Fruit fly (Drosophila melanogaster) whole organism, embryonic: Measurements from ENCODE around the gene dsf.

Experiments
- Ada2b ChIP-seq: fragments of 200-800 bp; sonication (Bioruptor generic); IDR thresholded peaks from 2 replicates; pipeline ENCODE4 v1.3.6; 2022; ENCODE audit warnings: missing biosample characterization, missing genetic modification characterization
- C15 ChIP-seq: fragments of 200-800 bp; sonication (Bioruptor generic); IDR thresholded peaks from 3 replicates; pipeline ENCODE4 v1.3.6; 2022; ENCODE audit warnings: missing biosample characterization, missing genetic modification characterization
- CG10959 ChIP-seq: fragments of 200-800 bp; sonication (Bioruptor generic); IDR thresholded peaks from 2 replicates; pipeline ENCODE4 v1.3.6; 2022; ENCODE audit warnings: missing biosample characterization, missing genetic modification characterization
- CG11093 ChIP-seq: fragments of 200-800 bp; sonication (Bioruptor generic); IDR thresholded peaks from 3 replicates; pipeline ENCODE4 v1.3.6; 2022; ENCODE audit warnings: missing biosample characterization, missing genetic modification characterization
- CG12236 ChIP-seq: fragments of 200-800 bp; sonication (Bioruptor generic); optimal IDR thresholded peaks from 2 replicates; lab custom pipeline; 2016; ENCODE audit warnings: missing biosample characterization, missing genetic modification characterization
- CG1602 ChIP-seq: fragments of 200-800 bp; sonication (Bioruptor generic); optimal IDR thresholded peaks from 3 replicates; lab custom pipeline; 2016; ENCODE audit warnings: missing biosample characterization, missing genetic modification characterization
- CG17186 ChIP-seq: fragments of 200-800 bp; sonication (Bioruptor generic); optimal IDR thresholded peaks from 3 replicates; lab custom pipeline; 2017; ENCODE audit warnings: missing biosample characterization, missing genetic modification reagents, missing genetic modification characterization
- CG18599 ChIP-seq: fragments of 200-800 bp; sonication (Bioruptor generic); optimal IDR thresholded peaks from 3 replicates; lab custom pipeline; 2017; ENCODE audit warnings: missing biosample characterization, missing genetic modification characterization, mild to moderate bottlenecking, moderate library complexity, missing genetic modification reagents
- CG2712 ChIP-seq: fragments of 200-800 bp; optimal IDR thresholded peaks from 3 replicates; lab custom pipeline; 2019; ENCODE audit warnings: missing biosample characterization, mild to moderate bottlenecking, missing genetic modification characterization, moderate library complexity
- CG30020 ChIP-seq: fragments of 200-800 bp; optimal IDR thresholded peaks from 2 replicates; lab custom pipeline; 2019; ENCODE audit warnings: missing biosample characterization, mild to moderate bottlenecking, missing genetic modification characterization, moderate library complexity
- CG30403 ChIP-seq: fragments of 200-800 bp; sonication (Bioruptor generic); optimal IDR thresholded peaks from 3 replicates; lab custom pipeline; 2016; ENCODE audit warnings: missing biosample characterization, missing genetic modification characterization
- CG3847 ChIP-seq: fragments of 200-800 bp; sonication (Bioruptor generic); IDR thresholded peaks from 2 replicates; pipeline ENCODE4 v1.3.6; 2022; ENCODE audit warnings: missing biosample characterization, missing genetic modification characterization
- CG3995 ChIP-seq: fragments of 200-800 bp; sonication (Bioruptor generic); optimal IDR thresholded peaks from 3 replicates; lab custom pipeline; 2016; ENCODE audit warnings: missing biosample characterization, missing genetic modification characterization
- CG42726 ChIP-seq: fragments of 200-800 bp; sonication (Bioruptor generic); IDR thresholded peaks from 2 replicates; pipeline ENCODE4 v1.3.6; 2022; ENCODE audit warnings: missing biosample characterization, missing genetic modification characterization; ENCODE audit not compliant: partially characterized antibody
- CG7963 ChIP-seq: fragments of 200-800 bp; sonication (Bioruptor generic); IDR thresholded peaks from 3 replicates; pipeline ENCODE4 v1.3.6; 2022; ENCODE audit warnings: missing biosample characterization, missing genetic modification characterization; ENCODE audit not compliant: partially characterized antibody
- CG8281 ChIP-seq: fragments of 200-800 bp; sonication (Bioruptor generic); optimal IDR thresholded peaks from 2 replicates; lab custom pipeline; 2018; ENCODE audit warnings: missing biosample characterization, mild to moderate bottlenecking, missing genetic modification characterization, moderate library complexity
- CG8290 ChIP-seq, 3 experiments: fragments of 200-800 bp; sonication (Bioruptor generic); optimal IDR thresholded peaks; 2 replicates each; lab custom pipeline; 2016 to 2019; ENCODE audit warnings: missing biosample characterization in 3 of 3, missing genetic modification characterization in 3 of 3, mild to moderate bottlenecking in 2 of 3, moderate library complexity in 1 of 3
- CG9727 ChIP-seq: fragments of 200-800 bp; sonication (Bioruptor generic); optimal IDR thresholded peaks from 3 replicates; lab custom pipeline; 2017; ENCODE audit warnings: missing biosample characterization, mild to moderate bottlenecking, missing genetic modification characterization
- CG9876 ChIP-seq: fragments of 200-800 bp; sonication (Bioruptor generic); optimal IDR thresholded peaks from 2 replicates; lab custom pipeline; 2016; ENCODE audit warnings: missing biosample characterization, missing genetic modification characterization
- Dad ChIP-seq: fragments of 200-800 bp; sonication (Bioruptor generic); optimal IDR thresholded peaks from 3 replicates; lab custom pipeline; 2016; ENCODE audit warnings: missing biosample characterization, missing genetic modification characterization
- Dp ChIP-seq: fragments of 200-800 bp; sonication (Bioruptor generic); optimal IDR thresholded peaks from 2 replicates; lab custom pipeline; 2018; ENCODE audit warnings: missing biosample characterization, mild to moderate bottlenecking, missing genetic modification characterization, moderate library complexity
- Fer1 ChIP-seq: fragments of 200-800 bp; sonication (Bioruptor generic); optimal IDR thresholded peaks from 2 replicates; lab custom pipeline; 2017; ENCODE audit warnings: missing biosample characterization, mild to moderate bottlenecking, missing genetic modification characterization
- HLH3B ChIP-seq: fragments of 200-800 bp; sonication (Bioruptor generic); IDR thresholded peaks from 2 replicates; pipeline ENCODE4 v1.3.6; 2022; ENCODE audit warnings: missing biosample characterization, missing genetic modification characterization
- HLH4C ChIP-seq: fragments of 200-800 bp; sonication (Bioruptor generic); IDR thresholded peaks from 3 replicates; pipeline ENCODE4 v1.3.6; 2022; ENCODE audit warnings: missing biosample characterization, missing genetic modification characterization; ENCODE audit not compliant: partially characterized antibody
- Kr ChIP-seq: fragments of 200-800 bp; sonication (Bioruptor generic); optimal IDR thresholded peaks from 2 replicates; lab custom pipeline; 2017; ENCODE audit warnings: missing biosample characterization, mild to moderate bottlenecking, missing genetic modification characterization
- Lhr ChIP-seq: fragments of 200-800 bp; sonication (Bioruptor generic); optimal IDR thresholded peaks from 3 replicates; lab custom pipeline; 2017; ENCODE audit warnings: mild to moderate bottlenecking, missing biosample characterization, missing genetic modification reagents, missing genetic modification characterization
- Nf-YB ChIP-seq: fragments of 200-800 bp; sonication (Bioruptor generic); optimal IDR thresholded peaks from 3 replicates; lab custom pipeline; 2019; ENCODE audit warnings: missing biosample characterization, mild to moderate bottlenecking, missing genetic modification characterization, moderate library complexity
- Xbp1 ChIP-seq: fragments of 200-800 bp; sonication (Bioruptor generic); optimal IDR thresholded peaks from 3 replicates; lab custom pipeline; 2016; ENCODE audit warnings: missing biosample characterization, mild to moderate bottlenecking, missing genetic modification characterization
- amos ChIP-seq: fragments of 200-800 bp; sonication (Bioruptor generic); IDR thresholded peaks from 2 replicates; pipeline ENCODE4 v1.3.6; 2022; ENCODE audit warnings: missing biosample characterization, missing genetic modification characterization; ENCODE audit not compliant: partially characterized antibody
- ase ChIP-seq: fragments of 200-800 bp; sonication (Bioruptor generic); IDR thresholded peaks from 3 replicates; pipeline ENCODE4 v1.3.6; 2022; ENCODE audit warnings: missing biosample characterization, missing genetic modification characterization
- bab2 ChIP-seq: fragments of 200-800 bp; sonication (Bioruptor generic); optimal IDR thresholded peaks from 2 replicates; lab custom pipeline; 2016; ENCODE audit warnings: missing biosample characterization, missing genetic modification characterization
- bbx ChIP-seq: fragments of 200-800 bp; sonication (Bioruptor generic); IDR thresholded peaks from 2 replicates; pipeline ENCODE4 v1.3.6; 2022; ENCODE audit warnings: missing biosample characterization, missing genetic modification characterization; ENCODE audit not compliant: partially characterized antibody
- cato ChIP-seq: fragments of 200-800 bp; sonication (Bioruptor generic); optimal IDR thresholded peaks from 2 replicates; lab custom pipeline; 2016; ENCODE audit warnings: missing biosample characterization, missing genetic modification characterization, borderline replicate concordance
- chif ChIP-seq, 2 experiments: fragments of 200-800 bp; sonication (Bioruptor generic); optimal IDR thresholded peaks; 3 replicates each; lab custom pipeline; 2016; ENCODE audit warnings: missing biosample characterization in 2 of 2, missing genetic modification characterization in 2 of 2
- chinmo ChIP-seq: fragments of 200-800 bp; sonication (Bioruptor generic); IDR thresholded peaks from 4 replicates; pipeline ENCODE4 v1.3.6; 2022; ENCODE audit warnings: missing biosample characterization, missing genetic modification characterization; ENCODE audit not compliant: partially characterized antibody
- croc ChIP-seq: fragments of 200-800 bp; sonication (Bioruptor generic); conservative IDR thresholded peaks from 3 replicates; pipeline ENCODE4 v1.3.6; 2022; ENCODE audit warnings: missing biosample characterization, missing genetic modification characterization
- da ChIP-seq: fragments of 200-800 bp; sonication (Bioruptor generic); optimal IDR thresholded peaks from 2 replicates; lab custom pipeline; 2016; ENCODE audit warnings: missing biosample characterization, missing genetic modification characterization
- dysf ChIP-seq: fragments of 200-800 bp; sonication (Bioruptor generic); IDR thresholded peaks from 3 replicates; pipeline ENCODE4 v1.3.6; 2022; ENCODE audit warnings: missing biosample characterization, missing genetic modification characterization
- emc ChIP-seq: fragments of 200-800 bp; sonication (Bioruptor generic); optimal IDR thresholded peaks from 2 replicates; lab custom pipeline; 2016; ENCODE audit warnings: missing biosample characterization, missing genetic modification characterization
- fd3F ChIP-seq: fragments of 200-800 bp; sonication (Bioruptor generic); optimal IDR thresholded peaks from 2 replicates; lab custom pipeline; 2018; ENCODE audit warnings: missing biosample characterization, mild to moderate bottlenecking, missing genetic modification characterization, moderate library complexity
- gcm ChIP-seq: fragments of 200-800 bp; sonication (Bioruptor generic); optimal IDR thresholded peaks from 2 replicates; lab custom pipeline; 2019; ENCODE audit warnings: missing biosample characterization, mild to moderate bottlenecking, missing genetic modification characterization, moderate library complexity
- hb ChIP-seq: fragments of 200-800 bp; sonication (Bioruptor generic); IDR thresholded peaks from 3 replicates; pipeline ENCODE4 v1.3.6; 2022; ENCODE audit warnings: missing biosample characterization, missing genetic modification characterization; ENCODE audit not compliant: partially characterized antibody
- lilli ChIP-seq: fragments of 200-800 bp; sonication (Bioruptor generic); optimal IDR thresholded peaks from 3 replicates; lab custom pipeline; 2016; ENCODE audit warnings: missing biosample characterization, missing genetic modification characterization
- nom ChIP-seq: fragments of 200-800 bp; sonication (Bioruptor generic); optimal IDR thresholded peaks from 2 replicates; lab custom pipeline; 2017; ENCODE audit warnings: missing biosample characterization, missing genetic modification characterization, mild to moderate bottlenecking, moderate library complexity, missing genetic modification reagents
- peb ChIP-seq: fragments of 200-800 bp; sonication (Bioruptor generic); IDR thresholded peaks from 2 replicates; pipeline ENCODE4 v1.3.6; 2022; ENCODE audit warnings: missing biosample characterization, missing genetic modification characterization
- ro ChIP-seq: fragments of 200-800 bp; sonication (Bioruptor generic); IDR thresholded peaks from 2 replicates; pipeline ENCODE4 v1.3.6; 2022; ENCODE audit warnings: missing biosample characterization, missing genetic modification characterization
- sc ChIP-seq, 3 experiments: fragments of >200 bp in 2 of 3; fragments of 200-800 bp in 1 of 3; sonication (Bioruptor generic) in 1 of 3; optimal IDR thresholded peaks; 2 replicates in 2 of 3; 3 replicates in 1 of 3; lab custom pipeline; 2017; ENCODE audit warnings: mild to moderate bottlenecking in 1 of 3, missing biosample characterization in 1 of 3, missing genetic modification characterization in 1 of 3, missing genetic modification reagents in 1 of 3
- tna ChIP-seq: fragments of 200-800 bp; sonication (Bioruptor generic); IDR thresholded peaks from 2 replicates; pipeline ENCODE4 v1.3.6; 2022; ENCODE audit warnings: missing biosample characterization, missing genetic modification characterization; ENCODE audit not compliant: partially characterized antibody
- trem ChIP-seq: fragments of 200-800 bp; optimal IDR thresholded peaks from 3 replicates; lab custom pipeline; 2019; ENCODE audit warnings: missing biosample characterization, mild to moderate bottlenecking, missing genetic modification characterization, moderate library complexity

Gene dsf

DNA sequence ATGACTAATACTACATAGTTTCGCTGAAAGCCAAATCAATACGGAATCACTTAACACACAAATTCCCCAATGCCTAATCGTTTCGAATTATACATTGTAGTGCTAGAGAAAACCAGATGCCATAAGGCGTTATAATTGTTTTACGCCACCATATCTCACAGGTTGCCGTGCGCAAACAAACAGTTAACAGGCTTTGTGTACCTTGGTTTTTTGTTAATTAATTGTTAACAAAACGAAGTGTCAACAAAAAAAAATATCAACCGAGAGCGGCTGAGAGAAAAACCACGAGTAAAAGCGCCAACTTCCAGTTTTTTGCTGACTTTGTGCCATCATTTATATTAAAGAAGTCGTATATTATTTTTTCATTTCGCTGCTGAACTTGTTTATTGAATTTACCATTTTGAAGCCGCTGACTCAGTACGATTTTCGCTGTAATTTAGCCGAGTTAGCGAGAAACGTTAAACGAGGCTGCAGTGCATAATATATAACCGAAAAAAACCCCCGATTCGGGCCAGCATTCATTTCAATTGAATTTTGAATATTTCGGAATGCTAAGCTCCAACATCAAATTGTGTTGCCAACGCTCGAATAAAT lies 49.2 kb upstream of the dsf start (continued):
- TF ChIP-seq CG42726 (GFP tag; lab: Robert Waterston, UW) (no peak), CG30020 (tag; lab: Kevin White, UChicago) (no peak), bab2 (no peak), tna (GFP tag; lab: Robert Waterston, UW) (no peak), croc (GFP tag; lab: Robert Waterston, UW) (no peak), hb (GFP tag; lab: Robert Waterston, UW) (no peak), fd3F (GFP tag; lab: Kevin White, UChicago) (peak; percentile 63), peb (no peak), Kr (peak; percentile 13), Xbp1 (GFP tag; lab: Kevin White, UChicago) (no peak), CG8281 (tag; lab: Kevin White, UChicago) (peak; percentile 19), CG3995 (GFP tag; lab: Kevin White, UChicago) (no peak), ro (GFP tag; lab: Robert Waterston, UW) (no peak), CG11093 (GFP tag; lab: Robert Waterston, UW) (no peak), sc (optimal IDR thresholded peaks at IDR 0.05; lab: Kevin White, UChicago) (no peak), sc (GFP tag; optimal IDR thresholded peaks at IDR 0.05; lab: Kevin White, UChicago) (no peak), CG1602 (GFP tag; lab: Kevin White, UChicago) (no peak), bbx (GFP tag; lab: Robert Waterston, UW) (no peak), Dp (GFP tag; lab: Kevin White, UChicago) (no peak), CG9727 (GFP tag; lab: Kevin White, UChicago) (peak; percentile 38), nom (GFP tag; lab: Kevin White, UChicago) (no peak), amos (GFP tag; lab: Robert Waterston, UW) (no peak), CG2712 (no peak), cato (GFP tag; lab: Kevin White, UChicago) (no peak), CG17186 (GFP tag; lab: Kevin White, UChicago) (no peak), Dad (GFP tag; lab: Kevin White, UChicago) (no peak), ase (no peak), dysf (GFP tag; lab: Robert Waterston, UW) (no peak), C15 (GFP tag; lab: Robert Waterston, UW) (no peak), gcm (GFP tag; lab: Kevin White, UChicago) (no peak), emc (GFP tag; lab: Kevin White, UChicago) (no peak), CG30403 (GFP tag; lab: Kevin White, UChicago) (no peak), da (no peak), CG7963 (no peak), CG12236 (GFP tag; lab: Kevin White, UChicago) (no peak), chinmo (no peak), lilli (no peak), Fer1 (GFP tag; lab: Kevin White, UChicago) (peak; percentile 75), chif (GFP tag; optimal IDR thresholded peaks at IDR 0.05; lab: Kevin White, UChicago) (peak in 1 of 2 experiments; percentile 6), HLH4C (GFP tag; lab: Robert Waterston, UW) (no peak), Nf-YB (no peak), trem (tag; lab: Kevin White, UChicago) (no peak), CG10959 (GFP tag; lab: Robert Waterston, UW) (no peak), CG8290 (GFP tag; optimal IDR thresholded peaks at IDR 0.05; lab: Kevin White, UChicago) (no peak), CG8290 (tag; optimal IDR thresholded peaks at IDR 0.05; lab: Kevin White, UChicago) (peak in 1 of 2 experiments; percentile 80), Ada2b (GFP tag; lab: Robert Waterston, UW) (no peak), CG18599 (peak; percentile 62), Lhr (GFP tag; lab: Kevin White, UChicago) (no peak), CG3847 (GFP tag; lab: Robert Waterston, UW) (no peak), HLH3B (no peak; the same call in 1 of the 2 replicates), CG9876 (GFP tag; lab: Kevin White, UChicago) (no peak)
